Worm (Caenorhabditis elegans): ENCODE data around the gene W03F9.9.

DNA sequence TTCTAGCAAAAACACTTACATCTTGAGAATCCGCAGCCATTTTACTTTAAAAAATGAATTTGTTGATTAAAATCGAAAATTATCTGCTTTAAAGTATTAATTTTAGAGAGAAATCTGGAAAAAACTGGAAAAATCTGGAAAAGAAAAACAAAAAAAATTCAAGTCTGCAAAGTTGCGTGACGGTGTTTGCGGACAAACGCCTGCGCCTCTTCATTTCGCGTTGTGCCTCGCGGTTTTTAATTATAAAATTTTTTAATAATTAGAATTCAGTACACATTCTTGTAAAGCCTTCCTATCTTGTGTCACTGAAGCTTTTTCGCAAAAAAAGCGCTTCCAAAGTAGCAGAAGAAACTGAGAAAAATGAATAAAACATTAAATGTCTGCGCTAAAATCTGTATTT, 12.1 kb upstream of the W03F9.9 start, which contains the start of gene W03F9.1:
- TF ChIP-seq dmd-8 (GFP tag; IDR thresholded peaks at IDR 0.05), result no peak
- TF ChIP-seq fkh-10 (GFP tag; optimal IDR thresholded peaks at IDR 0.05), result no peak
- TF ChIP-seq nhr-25 (tag; optimal IDR thresholded peaks at IDR 0.05; ENCODE audit: borderline replicate concordance, insufficient read depth), result no peak
- no peak for TF ChIP-seq lin-39 (tag; optimal IDR thresholded peaks at IDR 0.05)
- TF ChIP-seq dmd-9 (GFP tag; IDR thresholded peaks at IDR 0.05), result no peak
- no peak for TF ChIP-seq aha-1 (tag)
- TF ChIP-seq zag-1 (tag; optimal IDR thresholded peaks at IDR 0.05), result no peak
